Fruit fly (Drosophila melanogaster) whole organism, adult: ENCODE data around the gene CG7164.

Experiments used
- CG11617 ChIP-seq: fragments of 200-800 bp; sonication (Bioruptor generic); optimal IDR thresholded peaks from 2 replicates; lab custom pipeline; 2017; ENCODE audit warnings: mild to moderate bottlenecking, missing biosample characterization, missing genetic modification reagents, missing genetic modification characterization
- CG14711 ChIP-seq: fragments of 200-800 bp; sonication (Bioruptor generic); optimal IDR thresholded peaks from 2 replicates; lab custom pipeline; 2018; ENCODE audit warnings: missing biosample characterization, mild to moderate bottlenecking, missing genetic modification characterization, moderate library complexity
- CG1620 ChIP-seq: fragments of 200-800 bp; sonication (Bioruptor generic); optimal IDR thresholded peaks from 2 replicates; lab custom pipeline; 2016; ENCODE audit warnings: missing biosample characterization, missing genetic modification characterization
- CG5204 ChIP-seq: fragments of 200-800 bp; sonication (Bioruptor generic); optimal IDR thresholded peaks from 2 replicates; lab custom pipeline; 2016; ENCODE audit warnings: missing biosample characterization, missing genetic modification characterization
- CG7045 ChIP-seq: fragments of 200-800 bp; sonication (Bioruptor generic); optimal IDR thresholded peaks from 2 replicates; lab custom pipeline; 2017; ENCODE audit warnings: missing biosample characterization, mild to moderate bottlenecking, missing genetic modification characterization
- CG7101 ChIP-seq: fragments of 200-800 bp; sonication (Bioruptor generic); optimal IDR thresholded peaks from 2 replicates; lab custom pipeline; 2018; ENCODE audit warnings: missing biosample characterization, mild to moderate bottlenecking, missing genetic modification characterization, moderate library complexity
- Clk ChIP-seq: fragments of 200-800 bp; sonication (Bioruptor generic); optimal IDR thresholded peaks from 2 replicates; lab custom pipeline; 2017; ENCODE audit warnings: missing biosample characterization, missing genetic modification characterization
- Crg-1 ChIP-seq: fragments of 200-800 bp; sonication (Bioruptor generic); optimal IDR thresholded peaks from 2 replicates; lab custom pipeline; 2016; ENCODE audit warnings: missing biosample characterization, missing genetic modification characterization
- Hr96 ChIP-seq: fragments of 200-800 bp; sonication (Bioruptor generic); optimal IDR thresholded peaks from 2 replicates; lab custom pipeline; 2016; ENCODE audit warnings: missing biosample characterization, missing genetic modification characterization
- Mnt ChIP-seq: fragments of 200-800 bp; sonication (Bioruptor generic); optimal IDR thresholded peaks from 2 replicates; lab custom pipeline; 2016; ENCODE audit warnings: missing biosample characterization, mild to moderate bottlenecking, missing genetic modification characterization
- bab1 ChIP-seq: fragments of 200-800 bp; sonication (Bioruptor generic); optimal IDR thresholded peaks from 3 replicates; lab custom pipeline; 2019; ENCODE audit warnings: missing biosample characterization, mild to moderate bottlenecking, missing genetic modification characterization, moderate library complexity
- cnc ChIP-seq, 2 experiments: fragments of >200 bp; optimal IDR thresholded peaks; 2 replicates each; lab custom pipeline; 2017
- kay ChIP-seq: fragments of 200-800 bp; sonication (Bioruptor generic); peaks from one replicate; lab custom pipeline; 2016; ENCODE audit warnings: missing biosample characterization, missing genetic modification characterization, borderline replicate concordance
- tj ChIP-seq: fragments of 200-800 bp; sonication (Bioruptor generic); optimal IDR thresholded peaks from 3 replicates; lab custom pipeline; 2017; ENCODE audit warnings: missing biosample characterization, mild to moderate bottlenecking, missing genetic modification characterization, moderate library complexity

dm6 chr2L:7788952-7789466, 7.7 kb downstream of the CG7164 start:
- no peak for TF ChIP-seq CG11617
- no peak for TF ChIP-seq tj (GFP tag; lab: Kevin White, UChicago)
- TF ChIP-seq Crg-1 (GFP tag; lab: Kevin White, UChicago): no peak
- no peak for TF ChIP-seq CG1620 (GFP tag; lab: Kevin White, UChicago)
- no peak for TF ChIP-seq CG5204 (GFP tag; lab: Kevin White, UChicago)
- TF ChIP-seq Mnt: peak; percentile 5
- TF ChIP-seq CG7101 (tag; lab: Kevin White, UChicago): no peak
- TF ChIP-seq CG14711: no peak
- TF ChIP-seq kay: peak; percentile 24
- TF ChIP-seq Hr96 (GFP tag; lab: Kevin White, UChicago): no peak
- TF ChIP-seq CG7045: no peak
- TF ChIP-seq cnc (optimal IDR thresholded peaks at IDR 0.05; lab: Kevin White, UChicago): no peak
- no peak for TF ChIP-seq Clk (GFP tag; lab: Kevin White, UChicago)
- TF ChIP-seq bab1 (GFP tag; lab: Kevin White, UChicago): no peak
